Worm (Caenorhabditis elegans) whole organism, L4 larva: ENCODE data around the gene ubc-8.
A peak's percentile ranks its signal among the peaks of the same experiment; 100 is the strongest.

ENCODE experiments used
- D1046.2 ChIP-seq: fragments of 200-800 bp; sonication (Bioruptor generic); IDR thresholded peaks from 2 replicates; pipeline ENCODE4 v1.3.6; 2022; ENCODE audit warnings: missing genetic modification characterization, missing compliant biosample characterization
- F37D6.2 ChIP-seq: sonication (generic microtip); optimal IDR thresholded peaks from 2 replicates; lab custom pipeline; 2016; ENCODE audit warnings: mild to moderate bottlenecking, missing genetic modification characterization, missing compliant biosample characterization
- ceh-82 ChIP-seq: sonication (generic microtip); optimal IDR thresholded peaks from 2 replicates; lab custom pipeline; 2017; ENCODE audit warnings: missing biosample characterization, missing genetic modification characterization
- ces-1 ChIP-seq: fragments of 150-350 bp; sonication (generic microtip); optimal IDR thresholded peaks from 4 replicates; lab custom pipeline; 2014; ENCODE audit warnings: missing biosample characterization, missing genetic modification reagents, missing genetic modification characterization
- daf-12 ChIP-seq: fragments of 150-350 bp; optimal IDR thresholded peaks from 2 replicates; lab custom pipeline; 2014; ENCODE audit warnings: missing biosample characterization, missing genetic modification reagents, missing genetic modification characterization
- dve-1 ChIP-seq: sonication (generic microtip); optimal IDR thresholded peaks from 2 replicates; lab custom pipeline; 2017; ENCODE audit warnings: antibody characterized with exemption, mild to moderate bottlenecking, missing genetic modification characterization, missing compliant biosample characterization; ENCODE audit not compliant: insufficient read depth
- egl-43 ChIP-seq: fragments of 200-800 bp; sonication (Bioruptor generic); IDR thresholded peaks from 2 replicates; pipeline ENCODE4 v1.3.6; 2022; ENCODE audit warnings: missing genetic modification reagents, missing genetic modification characterization, missing compliant biosample characterization
- hlh-30 ChIP-seq: sonication (generic microtip); optimal IDR thresholded peaks from 2 replicates; lab custom pipeline; 2017; ENCODE audit warnings: antibody characterized with exemption, mild to moderate bottlenecking, missing genetic modification characterization, missing compliant biosample characterization; ENCODE audit not compliant: insufficient read depth
- lim-7 ChIP-seq: fragments of 200-800 bp; sonication (Bioruptor generic); IDR thresholded peaks from 2 replicates; pipeline ENCODE4 v1.3.6; 2022; ENCODE audit warnings: missing genetic modification characterization, missing compliant biosample characterization
- mes-2 ChIP-seq: sonication (generic microtip); optimal IDR thresholded peaks from 2 replicates; lab custom pipeline; 2016; ENCODE audit warnings: missing genotype, mild to moderate bottlenecking, missing genetic modification characterization, missing compliant biosample characterization; ENCODE audit not compliant: poor library complexity, severe bottlenecking
- pha-4 ChIP-seq, 2 experiments: fragments of 150-350 bp in 1 of 2; fragments of 200-800 bp in 1 of 2; sonication (Bioruptor generic) in 1 of 2; IDR thresholded peaks in 1 of 2; optimal IDR thresholded peaks in 1 of 2; 2 replicates each; pipeline versions ENCODE4 v1.3.6 to Lab custom; 2014 to 2022; ENCODE audit warnings: missing genetic modification characterization in 2 of 2, missing genetic modification reagents in 2 of 2, missing biosample characterization in 1 of 2, missing compliant biosample characterization in 1 of 2
- saeg-2 ChIP-seq: fragments of 200-800 bp; sonication (Bioruptor generic); IDR thresholded peaks from 2 replicates; pipeline ENCODE4 v1.3.6; 2022; ENCODE audit warnings: missing genetic modification reagents, missing genetic modification characterization, missing compliant biosample characterization
- set-16 ChIP-seq: fragments of 200-800 bp; sonication (Bioruptor generic); IDR thresholded peaks from 2 replicates; pipeline ENCODE4 v1.3.6; 2022; ENCODE audit warnings: missing genetic modification reagents, missing genetic modification characterization, missing compliant biosample characterization
- zip-11 ChIP-seq: fragments of 200-800 bp; sonication (Bioruptor generic); IDR thresholded peaks from 2 replicates; pipeline ENCODE4 v1.3.6; 2022; ENCODE audit warnings: missing genetic modification characterization, missing compliant biosample characterization

Gene ubc-8

ce11 chrIV:2654965-2655364, 52.1 kb downstream of the ubc-8 start (continued):
- TF ChIP-seq dve-1 (tag; lab: Kevin White, UChicago) (no peak), hlh-30 (tag; lab: Kevin White, UChicago) (no peak), lim-7 (0 out of 2 replicates have a peak, but pooled peaks have one; percentile 20), ceh-82 (tag; lab: Kevin White, UChicago) (no peak), mes-2 (tag; lab: Kevin White, UChicago) (peak; percentile 10), egl-43 (GFP tag; lab: Robert Waterston, UW) (peak; percentile 34; the same call in 1 of the 2 replicates), set-16 (GFP tag; lab: Robert Waterston, UW) (no peak), D1046.2 (GFP tag; lab: Robert Waterston, UW) (no peak), saeg-2 (GFP tag; lab: Robert Waterston, UW) (no peak), zip-11 (GFP tag; lab: Robert Waterston, UW) (no peak), pha-4 (GFP tag; IDR thresholded peaks at IDR 0.05; lab: Robert Waterston, UW) (no peak), pha-4 (tag; optimal IDR thresholded peaks at IDR 0.05; lab: Kevin White, UChicago) (no peak), F37D6.2 (no peak), ces-1 (GFP tag; lab: Kevin White, UChicago) (no peak), daf-12 (no peak)
